Worm (Caenorhabditis elegans) whole organism, L1 larva: ENCODE data around the gene srd-43.
A peak's percentile ranks its signal among the peaks of the same experiment; 100 is the strongest.

ENCODE experiments used
- C16A3.4 ChIP-seq: fragments of 150-350 bp; optimal IDR thresholded peaks from 2 replicates; lab custom pipeline; 2014; ENCODE audit warnings: missing biosample characterization, missing genetic modification characterization
- Y116A8C.19 ChIP-seq: sonication (generic microtip); optimal IDR thresholded peaks from 2 replicates; lab custom pipeline; 2016; ENCODE audit warnings: missing compliant biosample characterization, missing genetic modification characterization, borderline replicate concordance
- ama-1 ChIP-seq: fragments of 150-350 bp; optimal IDR thresholded peaks from 2 replicates; lab custom pipeline; 2014
- blmp-1 ChIP-seq: fragments of 150-350 bp; optimal IDR thresholded peaks from 2 replicates; lab custom pipeline; 2014; ENCODE audit warnings: missing biosample characterization, missing genetic modification characterization
- ceh-90 ChIP-seq: sonication (generic microtip); optimal IDR thresholded peaks from 2 replicates; lab custom pipeline; 2016; ENCODE audit warnings: missing genetic modification characterization, missing compliant biosample characterization
- efl-1 ChIP-seq, 4 experiments: fragments of 150-350 bp; optimal IDR thresholded peaks in 3 of 4; peaks in 1 of 4; 1 replicate in 1 of 4; 2 replicates in 3 of 4; lab custom pipeline; 2014; ENCODE audit warnings: missing biosample characterization in 2 of 4, missing genetic modification characterization in 2 of 4, missing genetic modification reagents in 2 of 4
- efl-3 ChIP-seq: fragments of 200-800 bp; sonication (Bioruptor generic); optimal IDR thresholded peaks from 2 replicates; lab custom pipeline; 2018; ENCODE audit warnings: mild to moderate bottlenecking, missing genetic modification characterization, missing compliant biosample characterization
- elt-2 ChIP-seq: sonication (generic microtip); optimal IDR thresholded peaks from 2 replicates; lab custom pipeline; 2016; ENCODE audit warnings: missing genetic modification characterization, mild to moderate bottlenecking, inconsistent platforms, missing compliant biosample characterization, missing genetic modification reagents
- ets-5 ChIP-seq: fragments of 200-800 bp; sonication (Bioruptor generic); IDR thresholded peaks from 2 replicates; pipeline ENCODE4 v1.3.6; 2022; ENCODE audit warnings: missing genetic modification characterization, missing compliant biosample characterization
- fkh-10 ChIP-seq: sonication (generic microtip); optimal IDR thresholded peaks from 2 replicates; lab custom pipeline; 2017; ENCODE audit warnings: missing biosample characterization, missing genetic modification reagents, missing genetic modification characterization
- fkh-4 ChIP-seq: sonication (generic microtip); optimal IDR thresholded peaks from 2 replicates; lab custom pipeline; 2016; ENCODE audit warnings: missing compliant biosample characterization, missing genetic modification characterization, borderline replicate concordance
- fkh-8 ChIP-seq: sonication (generic microtip); optimal IDR thresholded peaks from 2 replicates; lab custom pipeline; 2016; ENCODE audit warnings: mild to moderate bottlenecking, missing genetic modification characterization, missing compliant biosample characterization
- fos-1 ChIP-seq: fragments of 150-350 bp; optimal IDR thresholded peaks from 2 replicates; lab custom pipeline; 2014; ENCODE audit warnings: missing biosample characterization, missing genetic modification characterization
- grh-1 ChIP-seq: fragments of 200-800 bp; sonication (Bioruptor generic); IDR thresholded peaks from 2 replicates; pipeline ENCODE4 v1.3.6; 2022; ENCODE audit warnings: missing genetic modification reagents, missing genetic modification characterization, missing compliant biosample characterization
- hlh-17 ChIP-seq: fragments of 200-800 bp; sonication (Bioruptor generic); optimal IDR thresholded peaks from 2 replicates; lab custom pipeline; 2018; ENCODE audit warnings: missing genetic modification characterization, mild to moderate bottlenecking, missing compliant biosample characterization, moderate library complexity, borderline replicate concordance
- hlh-4 ChIP-seq: sonication (generic microtip); optimal IDR thresholded peaks from 2 replicates; lab custom pipeline; 2016; ENCODE audit warnings: mild to moderate bottlenecking, missing genetic modification characterization, missing compliant biosample characterization
- hpl-2 ChIP-seq: fragments of 150-350 bp; optimal IDR thresholded peaks from 2 replicates; lab custom pipeline; 2014; ENCODE audit warnings: missing biosample characterization, missing genetic modification reagents, missing genetic modification characterization
- irx-1 ChIP-seq: sonication (generic microtip); optimal IDR thresholded peaks from 2 replicates; lab custom pipeline; 2016; ENCODE audit warnings: missing genetic modification characterization, missing compliant biosample characterization
- lin-14 ChIP-seq: fragments of 200-800 bp; sonication (Bioruptor generic); optimal IDR thresholded peaks from 2 replicates; lab custom pipeline; 2018; ENCODE audit warnings: mild to moderate bottlenecking, missing genetic modification characterization, moderate library complexity, missing compliant biosample characterization
- lin-35 ChIP-seq, 2 experiments: fragments of 150-350 bp; optimal IDR thresholded peaks; 2 replicates each; lab custom pipeline; 2014; ENCODE audit warnings: missing biosample characterization in 2 of 2, missing genetic modification characterization in 2 of 2, missing genetic modification reagents in 2 of 2
- lin-39 ChIP-seq: fragments of 150-350 bp; optimal IDR thresholded peaks from 2 replicates; lab custom pipeline; 2014; ENCODE audit warnings: missing biosample characterization, missing genetic modification reagents, missing genetic modification characterization
- lir-3 ChIP-seq: sonication (generic microtip); optimal IDR thresholded peaks from 2 replicates; lab custom pipeline; 2016; ENCODE audit warnings: mild to moderate bottlenecking, missing genetic modification characterization, moderate library complexity, missing compliant biosample characterization; ENCODE audit not compliant: poor library complexity
- lsy-2 ChIP-seq, 2 experiments: fragments of 150-350 bp; optimal IDR thresholded peaks; 2 replicates each; lab custom pipeline; 2014; ENCODE audit warnings: missing biosample characterization in 2 of 2, missing genetic modification characterization in 2 of 2
- mab-9 ChIP-seq: fragments of 200-800 bp; sonication (Bioruptor generic); IDR thresholded peaks from 2 replicates; pipeline ENCODE4 v1.3.6; 2022; ENCODE audit warnings: missing genetic modification reagents, missing genetic modification characterization, missing compliant biosample characterization
- mdl-1 ChIP-seq, 2 experiments: fragments of 150-350 bp; optimal IDR thresholded peaks; 2 replicates each; lab custom pipeline; 2014 to 2017; ENCODE audit warnings: missing biosample characterization in 2 of 2, missing genetic modification characterization in 2 of 2, inconsistent platforms in 1 of 2
- mep-1 ChIP-seq: fragments of 150-350 bp; optimal IDR thresholded peaks from 2 replicates; lab custom pipeline; 2014; ENCODE audit warnings: missing biosample characterization, missing genetic modification characterization
- nhr-11 ChIP-seq: fragments of 150-350 bp; optimal IDR thresholded peaks from 2 replicates; lab custom pipeline; 2014; ENCODE audit warnings: missing biosample characterization, missing genetic modification characterization
- nhr-19 ChIP-seq: fragments of 200-800 bp; sonication (Bioruptor generic); conservative IDR thresholded peaks from 2 replicates; pipeline ENCODE4 v1.3.6; 2022; ENCODE audit warnings: missing genetic modification characterization, missing compliant biosample characterization
- nhr-20 ChIP-seq: sonication (generic microtip); optimal IDR thresholded peaks from 2 replicates; lab custom pipeline; 2016; ENCODE audit warnings: mild to moderate bottlenecking, missing genetic modification characterization, missing compliant biosample characterization
- nhr-237 ChIP-seq: fragments of 150-350 bp; optimal IDR thresholded peaks from 2 replicates; lab custom pipeline; 2014; ENCODE audit warnings: missing biosample characterization, missing genetic modification characterization
- nhr-28 ChIP-seq: fragments of 150-350 bp; optimal IDR thresholded peaks from 2 replicates; lab custom pipeline; 2014; ENCODE audit warnings: missing biosample characterization, missing genetic modification characterization
- nhr-47 ChIP-seq: sonication (generic microtip); optimal IDR thresholded peaks from 2 replicates; lab custom pipeline; 2016; ENCODE audit warnings: mild to moderate bottlenecking, missing genetic modification characterization, moderate library complexity, missing compliant biosample characterization
- nhr-71 ChIP-seq: sonication (generic microtip); optimal IDR thresholded peaks from 2 replicates; lab custom pipeline; 2016; ENCODE audit warnings: mild to moderate bottlenecking, missing genetic modification characterization, moderate library complexity, missing compliant biosample characterization
- nhr-85 ChIP-seq: sonication (generic microtip); peaks from one replicate; lab custom pipeline; 2016; ENCODE audit warnings: missing genetic modification characterization, inconsistent platforms, missing compliant biosample characterization
- pag-3 ChIP-seq: sonication (generic microtip); optimal IDR thresholded peaks from 2 replicates; lab custom pipeline; 2017; ENCODE audit warnings: missing genetic modification characterization, mild to moderate bottlenecking, missing compliant biosample characterization, antibody characterized with exemption, borderline replicate concordance; ENCODE audit not compliant: insufficient read depth
- pax-3 ChIP-seq: fragments of 200-800 bp; sonication (Bioruptor generic); optimal IDR thresholded peaks from 2 replicates; lab custom pipeline; 2018; ENCODE audit warnings: mild to moderate bottlenecking, missing genetic modification characterization, moderate library complexity, missing compliant biosample characterization
- rnt-1 ChIP-seq: sonication (generic microtip); optimal IDR thresholded peaks from 2 replicates; lab custom pipeline; 2016; ENCODE audit warnings: mild to moderate bottlenecking, missing genetic modification characterization, moderate library complexity, missing compliant biosample characterization
- sox-4 ChIP-seq: sonication (generic microtip); optimal IDR thresholded peaks from 2 replicates; lab custom pipeline; 2016; ENCODE audit warnings: missing genetic modification characterization, missing compliant biosample characterization
- swsn-7 ChIP-seq: sonication (generic microtip); optimal IDR thresholded peaks from 2 replicates; lab custom pipeline; 2016; ENCODE audit warnings: missing genetic modification characterization, missing compliant biosample characterization
- tbx-2 ChIP-seq: sonication (generic microtip); optimal IDR thresholded peaks from 2 replicates; lab custom pipeline; 2016; ENCODE audit warnings: missing genetic modification characterization, missing compliant biosample characterization
- unc-130 ChIP-seq: fragments of 150-350 bp; optimal IDR thresholded peaks from 2 replicates; lab custom pipeline; 2017; ENCODE audit warnings: missing biosample characterization, missing genetic modification characterization, inconsistent platforms
- unc-62 ChIP-seq: fragments of 150-350 bp; optimal IDR thresholded peaks from 2 replicates; lab custom pipeline; 2014; ENCODE audit warnings: missing biosample characterization, missing genetic modification reagents, missing genetic modification characterization
- unc-86 ChIP-seq: sonication (generic microtip); optimal IDR thresholded peaks from 2 replicates; lab custom pipeline; 2016; ENCODE audit warnings: missing genetic modification characterization, missing compliant biosample characterization
- zag-1 ChIP-seq: fragments of 150-350 bp; optimal IDR thresholded peaks from 2 replicates; lab custom pipeline; 2014; ENCODE audit warnings: missing biosample characterization, missing genetic modification characterization
- zip-4 ChIP-seq: fragments of 200-800 bp; sonication (Bioruptor generic); optimal IDR thresholded peaks from 2 replicates; lab custom pipeline; 2018; ENCODE audit warnings: mild to moderate bottlenecking, missing genetic modification characterization, moderate library complexity, missing compliant biosample characterization
- ztf-4 ChIP-seq: fragments of 150-350 bp; optimal IDR thresholded peaks from 2 replicates; lab custom pipeline; 2014; ENCODE audit warnings: missing biosample characterization, missing genetic modification characterization

Gene srd-43

ce11 chrX:13348417-13348816 lies 42.8 kb upstream of the srd-43 start (continued):
- no peak for TF ChIP-seq unc-62
- TF ChIP-seq ceh-90: no peak
- no peak for TF ChIP-seq fkh-10 (GFP tag; lab: Kevin White, UChicago)
- TF ChIP-seq mab-9 (GFP tag; lab: Robert Waterston, UW): no peak
- TF ChIP-seq ets-5: no peak
- no peak for TF ChIP-seq swsn-7 (tag; lab: Kevin White, UChicago)
- TF ChIP-seq, all 84 proteins: peak for 24

- TF ChIP-seq grh-1 (GFP tag; lab: Robert Waterston, UW) (no peak), zag-1 (tag; lab: Kevin White, UChicago) (no peak), fos-1 (tag; lab: Kevin White, UChicago) (no peak), nhr-28 (no peak), hlh-4 (peak; percentile 98), nhr-85 (no peak), sox-4 (tag; lab: Kevin White, UChicago) (no peak), mep-1 (tag; lab: Kevin White, UChicago) (no peak), pax-3 (tag; lab: Kevin White, UChicago) (no peak), mdl-1 (tag; optimal IDR thresholded peaks at IDR 0.05; lab: Kevin White, UChicago) (no peak), mab-9 (GFP tag; lab: Robert Waterston, UW) (no peak), fkh-8 (peak; percentile 60), efl-3 (GFP tag; lab: Kevin White, UChicago) (no peak), unc-130 (tag; lab: Kevin White, UChicago) (no peak), efl-1 (optimal IDR thresholded peaks at IDR 0.05; lab: Kevin White, UChicago) (no peak), efl-1 (GFP tag; optimal IDR thresholded peaks at IDR 0.05 in 1 of 2; lab: Kevin White, UChicago) (peak in 1 of 2 experiments; percentile 2), nhr-19 (GFP tag; lab: Robert Waterston, UW) (no peak), ztf-4 (tag; lab: Kevin White, UChicago) (no peak), tbx-2 (tag; lab: Kevin White, UChicago) (no peak), nhr-11 (peak; percentile 29), nhr-71 (tag; lab: Kevin White, UChicago) (peak; percentile 61), nhr-47 (peak; percentile 61), swsn-7 (tag; lab: Kevin White, UChicago) (no peak), Y116A8C.19 (tag; lab: Kevin White, UChicago) (no peak), C16A3.4 (tag; lab: Kevin White, UChicago) (no peak), lir-3 (no peak)
- TF ChIP-seq, all 84 proteins: peak for 6
Measured at ce11 chrX:13347251-13347650, 41.6 kb upstream of the srd-43 start.

DNA sequence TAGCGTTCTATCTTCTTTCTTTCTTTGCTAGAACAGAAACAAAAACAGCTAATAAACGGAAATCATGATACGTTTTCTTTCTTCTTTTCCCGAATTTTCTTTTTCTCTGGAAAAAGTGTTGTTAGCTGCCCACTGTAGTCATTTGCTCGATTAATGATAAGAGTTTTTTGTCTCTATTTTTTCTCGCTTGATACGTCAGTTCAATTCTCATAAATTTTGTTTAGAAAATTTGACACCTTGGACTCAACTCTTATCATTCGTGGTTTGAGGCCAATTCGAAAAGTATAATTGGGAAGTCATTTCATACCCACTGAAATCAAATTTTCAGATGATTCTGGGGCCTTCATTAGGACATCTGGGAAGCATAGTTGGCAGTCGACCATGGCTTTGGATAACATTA lies 36.2 kb upstream of the srd-43 start:
- TF ChIP-seq efl-1 (optimal IDR thresholded peaks at IDR 0.05; lab: Kevin White, UChicago) (no peak), efl-1 (GFP tag; optimal IDR thresholded peaks at IDR 0.05 in 1 of 2; lab: Kevin White, UChicago) (peak in 1 of 2 experiments; percentile 71), mep-1 (tag; lab: Kevin White, UChicago) (no peak), nhr-71 (tag; lab: Kevin White, UChicago) (no peak), blmp-1 (tag; lab: Kevin White, UChicago) (no peak), elt-2 (tag; lab: Kevin White, UChicago) (peak; percentile 42), pag-3 (no peak), grh-1 (GFP tag; lab: Robert Waterston, UW) (no peak)

DNA sequence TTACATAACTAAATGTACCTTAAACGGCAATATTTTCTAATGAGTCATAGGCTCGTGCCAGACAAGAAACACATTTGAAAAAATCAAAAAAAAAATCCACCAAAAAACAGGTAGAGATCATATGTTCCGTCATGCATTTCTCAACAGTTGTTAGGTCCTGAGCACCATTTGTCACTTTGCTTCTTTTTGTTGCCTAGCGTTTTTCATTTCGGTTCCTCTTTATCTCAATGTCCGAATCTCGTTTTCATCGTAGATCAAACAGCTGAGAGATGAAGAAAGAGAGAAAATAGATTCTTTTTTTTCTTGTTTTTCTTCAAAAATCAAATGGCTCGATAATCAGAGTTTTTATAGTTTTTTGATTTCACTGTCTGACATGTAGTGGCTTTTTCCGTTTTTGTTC lies 35.3 kb upstream of the srd-43 start:
- TF ChIP-seq nhr-20 (tag; lab: Kevin White, UChicago) (peak; percentile 49), lin-39 (peak; percentile 25), tbx-2 (tag; lab: Kevin White, UChicago) (no peak), nhr-71 (tag; lab: Kevin White, UChicago) (peak; percentile 86), irx-1 (tag; lab: Kevin White, UChicago) (no peak), ztf-4 (tag; lab: Kevin White, UChicago) (no peak), rnt-1 (tag; lab: Kevin White, UChicago) (peak; percentile 81), lin-35 (GFP tag; optimal IDR thresholded peaks at IDR 0.05; lab: Kevin White, UChicago) (no peak), lsy-2 (tag; optimal IDR thresholded peaks at IDR 0.05; lab: Kevin White, UChicago) (peak; percentile 10 to 59), nhr-237 (tag; lab: Kevin White, UChicago) (no peak), lin-14 (GFP tag; lab: Kevin White, UChicago) (peak; percentile 81), unc-130 (tag; lab: Kevin White, UChicago) (peak; percentile 19), fkh-4 (tag; lab: Kevin White, UChicago) (no peak), hlh-17 (no peak), nhr-19 (GFP tag; lab: Robert Waterston, UW) (peak; percentile 68), zip-4 (GFP tag; lab: Kevin White, UChicago) (no peak), ceh-90 (no peak), unc-86 (tag; lab: Kevin White, UChicago) (no peak), nhr-85 (peak; percentile 51), mdl-1 (tag; optimal IDR thresholded peaks at IDR 0.05; lab: Kevin White, UChicago) (peak in 1 of 2 experiments; percentile 25), hpl-2 (no peak), ama-1 (no peak)
